Comparison of ENCODE assay signal across 5 worm cellular contexts in the genomic region with DNA sequence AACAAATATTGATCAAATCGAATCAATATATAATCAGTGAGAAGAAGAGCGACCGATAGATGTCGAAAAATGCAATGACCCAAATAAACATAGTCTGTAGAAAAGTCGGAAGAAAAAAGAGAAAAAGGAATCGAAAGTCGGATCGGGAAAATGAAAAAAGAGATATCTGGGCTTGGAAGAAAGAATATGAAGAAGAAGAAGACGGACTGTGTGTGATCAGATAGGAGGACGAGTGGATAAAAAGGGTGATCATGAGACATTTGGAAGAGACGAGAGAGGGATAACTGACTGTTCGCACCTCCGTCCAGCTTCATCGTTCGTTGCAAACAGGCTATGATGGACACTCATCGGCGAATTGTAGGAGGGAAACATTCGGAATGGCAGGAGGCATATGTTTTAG.
TF ChIP-seq lines count a peak whose summit lies in the region.

No protein-coding gene starts in this region.

TF ChIP-seq in whole organism, L1 larva, 84 proteins besides CTCF, POLR2A, EP300 and RAD21 (continues in another document):
- TF ChIP-seq lsy-2 (tag; optimal IDR thresholded peaks at IDR 0.05; lab: Kevin White, UChicago), result no peak
- no peak for TF ChIP-seq aha-1 (tag; optimal IDR thresholded peaks at IDR 0.05; lab: Kevin White, UChicago)
- no peak for TF ChIP-seq dpl-1 (GFP tag; optimal IDR thresholded peaks at IDR 0.05; lab: Kevin White, UChicago)
- TF ChIP-seq ceh-8 (GFP tag; optimal IDR thresholded peaks at IDR 0.05; lab: Kevin White, UChicago), result no peak
- no peak for TF ChIP-seq tlp-1 (tag; optimal IDR thresholded peaks at IDR 0.05; lab: Kevin White, UChicago)
- no peak for TF ChIP-seq fkh-8 (tag; optimal IDR thresholded peaks at IDR 0.05; lab: Kevin White, UChicago)
- TF ChIP-seq elt-3 (tag; optimal IDR thresholded peaks at IDR 0.05; lab: Kevin White, UChicago), result peak in 1 of 6 experiments; percentile 33
- TF ChIP-seq C16A3.4 (tag; optimal IDR thresholded peaks at IDR 0.05; lab: Kevin White, UChicago), result no peak
- TF ChIP-seq C04F5.9 (tag; optimal IDR thresholded peaks at IDR 0.05; lab: Kevin White, UChicago), result no peak
- TF ChIP-seq ceh-82 (tag; optimal IDR thresholded peaks at IDR 0.05; lab: Kevin White, UChicago), result no peak
- no peak for TF ChIP-seq nhr-76 (tag; optimal IDR thresholded peaks at IDR 0.05; lab: Kevin White, UChicago)
- no peak for TF ChIP-seq nhr-85 (tag; lab: Kevin White, UChicago)
- TF ChIP-seq sox-4 (tag; optimal IDR thresholded peaks at IDR 0.05; lab: Kevin White, UChicago), result no peak
- no peak for TF ChIP-seq nhr-71 (tag; optimal IDR thresholded peaks at IDR 0.05; lab: Kevin White, UChicago)
- no peak for TF ChIP-seq xbp-1 (tag; optimal IDR thresholded peaks at IDR 0.05; lab: Kevin White, UChicago)
- TF ChIP-seq sup-37 (GFP tag; optimal IDR thresholded peaks at IDR 0.05; lab: Kevin White, UChicago), result no peak
- no peak for TF ChIP-seq ztf-11 (tag; optimal IDR thresholded peaks at IDR 0.05; lab: Kevin White, UChicago)
- TF ChIP-seq unc-86 (tag; optimal IDR thresholded peaks at IDR 0.05; lab: Kevin White, UChicago), result no peak
- no peak for TF ChIP-seq grh-1 (GFP tag; IDR thresholded peaks at IDR 0.05; lab: Robert Waterston, UW)

TF ChIP-seq in whole organism, L2 larva, 48 proteins besides CTCF, POLR2A, EP300 and RAD21:
- TF ChIP-seq blmp-1 (tag; optimal IDR thresholded peaks at IDR 0.05; lab: Kevin White, UChicago; ENCODE audit: insufficient read depth) (peak; percentile 78), nhr-21 (tag; optimal IDR thresholded peaks at IDR 0.05; lab: Kevin White, UChicago) (peak; percentile 13), fos-1 (tag; optimal IDR thresholded peaks at IDR 0.05; lab: Kevin White, UChicago) (peak; percentile 17), aly-2 (tag; optimal IDR thresholded peaks at IDR 0.05; lab: Kevin White, UChicago) (no peak)

TF ChIP-seq in whole organism, L3 larva, 47 proteins besides CTCF, POLR2A, EP300 and RAD21:
- TF ChIP-seq ceh-28 (tag; optimal IDR thresholded peaks at IDR 0.05; lab: Kevin White, UChicago), result peak; percentile 46
- TF ChIP-seq nhr-25 (tag; optimal IDR thresholded peaks at IDR 0.05; lab: Kevin White, UChicago), result peak; percentile 41
- TF ChIP-seq mdl-1 (tag; optimal IDR thresholded peaks at IDR 0.05; lab: Kevin White, UChicago), result no peak
- TF ChIP-seq pha-4 (tag; optimal IDR thresholded peaks at IDR 0.05; lab: Kevin White, UChicago), result no peak
- TF ChIP-seq nhr-23 (tag; optimal IDR thresholded peaks at IDR 0.05; lab: Kevin White, UChicago), result peak; percentile 78

TF ChIP-seq in whole organism, L4 larva, 104 proteins besides CTCF, POLR2A, EP300 and RAD21:
- TF ChIP-seq fkh-10 (GFP tag; optimal IDR thresholded peaks at IDR 0.05; lab: Kevin White, UChicago) (no peak), hlh-11 (tag; optimal IDR thresholded peaks at IDR 0.05; lab: Kevin White, UChicago) (peak; percentile 67), jun-1 (tag; optimal IDR thresholded peaks at IDR 0.05; lab: Kevin White, UChicago) (no peak), ceh-32 (tag; optimal IDR thresholded peaks at IDR 0.05; lab: Kevin White, UChicago; ENCODE audit: poor library complexity) (no peak), ces-1 (GFP tag; optimal IDR thresholded peaks at IDR 0.05; lab: Kevin White, UChicago) (no peak), sdz-12 (GFP tag; optimal IDR thresholded peaks at IDR 0.05; lab: Kevin White, UChicago) (no peak), lin-39 (tag; optimal IDR thresholded peaks at IDR 0.05; lab: Kevin White, UChicago) (no peak), mxl-3 (GFP tag; optimal IDR thresholded peaks at IDR 0.05; lab: Kevin White, UChicago) (peak; percentile 55), set-16 (GFP tag; IDR thresholded peaks at IDR 0.05; lab: Robert Waterston, UW) (no peak), nhr-11 (tag; optimal IDR thresholded peaks at IDR 0.05; lab: Kevin White, UChicago) (no peak), nhr-28 (tag; optimal IDR thresholded peaks at IDR 0.05; lab: Kevin White, UChicago) (peak; percentile 26), lin-1 (GFP tag; IDR thresholded peaks at IDR 0.05; lab: Robert Waterston, UW) (no peak), hlh-30 (tag; optimal IDR thresholded peaks at IDR 0.05; lab: Kevin White, UChicago; ENCODE audit: insufficient read depth) (peak; percentile 37), unc-62 (GFP tag; optimal IDR thresholded peaks at IDR 0.05 in 1 of 2; lab: Kevin White, UChicago) (peak in 1 of 2 experiments; percentile 37), unc-62 (tag; optimal IDR thresholded peaks at IDR 0.05; lab: Kevin White, UChicago) (no peak), Y5F2A.4 (GFP tag; optimal IDR thresholded peaks at IDR 0.05; lab: Kevin White, UChicago) (no peak), attf-4 (tag; optimal IDR thresholded peaks at IDR 0.05; lab: Kevin White, UChicago) (no peak), aha-1 (tag; lab: Kevin White, UChicago) (no peak)

TF ChIP-seq in whole organism, mixed stage, embryonic, 35 proteins besides CTCF, POLR2A, EP300 and RAD21:
- no peak for TF ChIP-seq nhr-12 (tag; optimal IDR thresholded peaks at IDR 0.05; lab: Kevin White, UChicago)
- TF ChIP-seq blmp-1 (tag; optimal IDR thresholded peaks at IDR 0.05; lab: Kevin White, UChicago), result peak; percentile 78
- TF ChIP-seq sem-2 (GFP tag; optimal IDR thresholded peaks at IDR 0.05; lab: Kevin White, UChicago), result no peak
- no peak for TF ChIP-seq drap-1 (GFP tag; optimal IDR thresholded peaks at IDR 0.05; lab: Kevin White, UChicago)
- no peak for TF ChIP-seq sptf-1 (tag; optimal IDR thresholded peaks at IDR 0.05; lab: Kevin White, UChicago)

Comparison
In these comparisons a context has a peak if more than half of its experiments do, and no peak if none do; other contexts are left out.
1. Of the 29 proteins assayed by ChIP-seq in both whole organism, L4 larva and whole organism, L1 larva: peak only in whole organism, L4 larva: nhr-28; only in whole organism, L1 larva: none; in both: none; in neither: 27; mixed calls (peak in some experiments, not most) for 1.